Fruit fly (Drosophila melanogaster): ENCODE data around the gene Slimp.

- TF ChIP-seq CTCF (optimal IDR thresholded peaks at IDR 0.05) (no peak), CG8478 (optimal IDR thresholded peaks at IDR 0.05) (no peak)
Measured at dm6 chr3R:24148838-24149237, at the start of gene Slimp.
